Worm (Caenorhabditis elegans): ENCODE results near the gene ZK370.6.

ZK370.6 gene

ce11 chrIII:8741276-8741860 is 2.3 kb downstream of the ZK370.6 start, which contains the start of gene pdhk-2 (continued):
- TF ChIP-seq Y53G8AR.9 (GFP tag; conservative IDR thresholded peaks at IDR 0.05) (peak; percentile 90), ama-1 (optimal IDR thresholded peaks at IDR 0.05) (peak; percentile 21), ama-1 (GFP tag; optimal IDR thresholded peaks at IDR 0.05) (no peak)

- TF ChIP-seq attf-5 (GFP tag; optimal IDR thresholded peaks at IDR 0.05) (no peak), F37B4.10 (GFP tag; IDR thresholded peaks at IDR 0.05) (0 out of 2 replicates have a peak, but pooled peaks have one; percentile 46), nfya-2 (GFP tag; IDR thresholded peaks at IDR 0.05) (no peak)
Measured at ce11 chrIII:8739786-8740185, 3.9 kb downstream of the ZK370.6 start.

- peak; percentile 64 for TF ChIP-seq lin-40 (tag; optimal IDR thresholded peaks at IDR 0.05)
- peak; percentile 73 for TF ChIP-seq somi-1 (GFP tag; optimal IDR thresholded peaks at IDR 0.05)
- TF ChIP-seq tbp1 (GFP tag; optimal IDR thresholded peaks at IDR 0.05), result peak; percentile 30
- peak; percentile 40 for TF ChIP-seq F23B12.7 (tag; optimal IDR thresholded peaks at IDR 0.05; ENCODE audit: insufficient read depth)
- peak; percentile 44 for TF ChIP-seq attf-5 (GFP tag; optimal IDR thresholded peaks at IDR 0.05)
- peak; percentile 89 for TF ChIP-seq nhr-80 (tag; optimal IDR thresholded peaks at IDR 0.05)
- TF ChIP-seq sea-2 (GFP tag; IDR thresholded peaks at IDR 0.05), result no peak
- TF ChIP-seq hmg-1.2 (GFP tag; IDR thresholded peaks at IDR 0.05), result peak; percentile 23; the same call in 1 of the 2 replicates
- 0 out of 2 replicates have a peak, but pooled peaks have one; percentile 15 for TF ChIP-seq K11D2.4 (GFP tag; IDR thresholded peaks at IDR 0.05)
- TF ChIP-seq let-607 (tag; optimal IDR thresholded peaks at IDR 0.05), result peak in 1 of 2 experiments; percentile 45
- TF ChIP-seq nfyb-1 (GFP tag; IDR thresholded peaks at IDR 0.05), result no peak
- no peak for TF ChIP-seq cebp-1 (GFP tag; IDR thresholded peaks at IDR 0.05)
- TF ChIP-seq cebp-1 (tag; optimal IDR thresholded peaks at IDR 0.05), result peak; percentile 47
- TF ChIP-seq F33H1.4 (GFP tag; IDR thresholded peaks at IDR 0.05), result no peak
- TF ChIP-seq ztf-28 (GFP tag; IDR thresholded peaks at IDR 0.05), result no peak
- 0 out of 2 replicates have a peak, but pooled peaks have one; percentile 28 for TF ChIP-seq ekl-4 (GFP tag; IDR thresholded peaks at IDR 0.05)
- peak; percentile 35; the same call in 1 of the 2 replicates for TF ChIP-seq dox-1 (GFP tag; IDR thresholded peaks at IDR 0.05)
- no peak for TF ChIP-seq C17E4.6 (GFP tag; IDR thresholded peaks at IDR 0.05)
- TF ChIP-seq ztf-26 (tag; optimal IDR thresholded peaks at IDR 0.05), result peak; percentile 83
Measured at ce11 chrIII:8739126-8739525, 4.5 kb downstream of the ZK370.6 start.

- TF ChIP-seq attf-5 (GFP tag; optimal IDR thresholded peaks at IDR 0.05) (no peak), F37B4.10 (GFP tag; IDR thresholded peaks at IDR 0.05) (no peak), somi-1 (GFP tag; optimal IDR thresholded peaks at IDR 0.05) (no peak), mcd-1 (GFP tag; IDR thresholded peaks at IDR 0.05) (no peak), dpl-1 (GFP tag; optimal IDR thresholded peaks at IDR 0.05) (no peak), B0336.3 (GFP tag; IDR thresholded peaks at IDR 0.05) (no peak), chd-7 (tag; optimal IDR thresholded peaks at IDR 0.05) (no peak), Y67H2A.10 (GFP tag; conservative IDR thresholded peaks at IDR 0.05) (no peak), F55B11.4 (tag; optimal IDR thresholded peaks at IDR 0.05; ENCODE audit: borderline replicate concordance, insufficient read depth) (no peak), egl-18 (GFP tag; IDR thresholded peaks at IDR 0.05) (no peak), madf-10 (tag; optimal IDR thresholded peaks at IDR 0.05) (no peak), sptf-2 (GFP tag; optimal IDR thresholded peaks at IDR 0.05) (no peak), xnd-1 (tag; optimal IDR thresholded peaks at IDR 0.05) (no peak)
Measured at ce11 chrIII:8738289-8738688, 5.4 kb downstream of the ZK370.6 start.

Measured in whole organism, young adult.